Fruit fly (Drosophila melanogaster): Measurements from ENCODE around the gene CG9121.

Gene CG9121

DNA sequence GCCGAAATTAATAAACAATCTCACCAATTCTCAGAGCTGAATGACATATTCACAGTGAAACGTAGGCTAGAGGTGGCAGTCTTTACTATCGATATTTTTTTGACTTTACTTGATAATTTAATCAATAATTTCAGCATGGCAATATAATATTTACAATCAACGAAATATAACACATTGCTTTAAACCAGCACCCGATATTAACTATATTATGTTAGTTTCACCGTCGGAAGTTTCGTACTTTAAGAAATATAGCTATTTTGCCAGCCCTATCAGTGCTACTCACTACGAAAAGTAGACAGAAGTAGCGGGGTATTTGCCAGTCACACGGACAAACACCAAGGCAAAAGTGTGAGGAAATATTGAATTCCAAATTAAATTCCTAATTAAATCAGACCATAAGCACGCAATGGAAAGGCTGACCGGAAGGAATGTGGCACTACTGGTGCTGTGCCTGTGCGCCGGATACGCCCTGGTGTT lies 40.0 kb downstream of the CG9121 start, which contains the start of the genes CG31917, Tfb5 and SelT (continued):
- peak; percentile 39; the same call in 2 of the 3 replicates for TF ChIP-seq CG34422 (GFP tag; IDR thresholded peaks at IDR 0.05)
- no peak for TF ChIP-seq ase (GFP tag; IDR thresholded peaks at IDR 0.05)
- TF ChIP-seq CG15269 (tag; optimal IDR thresholded peaks at IDR 0.05): no peak
- no peak for TF ChIP-seq CG8478 (optimal IDR thresholded peaks at IDR 0.05)
- no peak for TF ChIP-seq CG31224 (GFP tag; IDR thresholded peaks at IDR 0.05)
- TF ChIP-seq CG2120 (GFP tag; optimal IDR thresholded peaks at IDR 0.05): peak; percentile 85
- TF ChIP-seq peb (GFP tag; IDR thresholded peaks at IDR 0.05): no peak
- TF ChIP-seq yki (optimal IDR thresholded peaks at IDR 0.05): peak; percentile 52
- TF ChIP-seq CG4404 (GFP tag; IDR thresholded peaks at IDR 0.05): no peak
- no peak for TF ChIP-seq br (optimal IDR thresholded peaks at IDR 0.05)
- peak; percentile 70 for TF ChIP-seq CG13424 (tag; optimal IDR thresholded peaks at IDR 0.05)
- peak; percentile 76 for TF ChIP-seq HmgZ (tag; optimal IDR thresholded peaks at IDR 0.05)
- TF ChIP-seq HLH4C (GFP tag; IDR thresholded peaks at IDR 0.05; ENCODE audit: partially characterized antibody): peak; percentile 65
- peak; percentile 36 for TF ChIP-seq CG8944 (GFP tag; optimal IDR thresholded peaks at IDR 0.05)
- peak; percentile 20 for TF ChIP-seq Dp (GFP tag; optimal IDR thresholded peaks at IDR 0.05)
- no peak for TF ChIP-seq D (optimal IDR thresholded peaks at IDR 0.05)
- TF ChIP-seq D (GFP tag; optimal IDR thresholded peaks at IDR 0.05): no peak
- no peak for TF ChIP-seq CG3407 (GFP tag; optimal IDR thresholded peaks at IDR 0.05)
- TF ChIP-seq CG10431 (GFP tag; optimal IDR thresholded peaks at IDR 0.05): no peak
- TF ChIP-seq Hr39 (optimal IDR thresholded peaks at IDR 0.05): no peak
- TF ChIP-seq zen (tag; optimal IDR thresholded peaks at IDR 0.05): peak; percentile 50
- TF ChIP-seq danr (GFP tag; IDR thresholded peaks at IDR 0.05): peak; percentile 34; the same call in 1 of the 2 replicates
- peak; percentile 11 for TF ChIP-seq CG12219 (GFP tag; optimal IDR thresholded peaks at IDR 0.05)
- peak; percentile 36 for TF ChIP-seq Bteb2 (GFP tag; optimal IDR thresholded peaks at IDR 0.05)
- TF ChIP-seq sens (GFP tag): peak; percentile 89
- TF ChIP-seq CG4360 (GFP tag; IDR thresholded peaks at IDR 0.05): no peak
- peak; percentile 50 for TF ChIP-seq CG15696 (tag; optimal IDR thresholded peaks at IDR 0.05)
- TF ChIP-seq Hsf (GFP tag; optimal IDR thresholded peaks at IDR 0.05): peak; percentile 73
- TF ChIP-seq CG10979 (tag; optimal IDR thresholded peaks at IDR 0.05): peak; percentile 39
- TF ChIP-seq pb (GFP tag; optimal IDR thresholded peaks at IDR 0.05): no peak
- no peak for TF ChIP-seq CG6854 (GFP tag; optimal IDR thresholded peaks at IDR 0.05)
- TF ChIP-seq CG4424 (GFP tag; optimal IDR thresholded peaks at IDR 0.05): peak; percentile 52
- peak; percentile 30 for TF ChIP-seq CG9797 (GFP tag; optimal IDR thresholded peaks at IDR 0.05)
- TF ChIP-seq CG18011 (GFP tag; optimal IDR thresholded peaks at IDR 0.05): no peak
- TF ChIP-seq insv (GFP tag; optimal IDR thresholded peaks at IDR 0.05): peak in 1 of 2 experiments; percentile 44
- TF ChIP-seq Hmx (GFP tag; optimal IDR thresholded peaks at IDR 0.05): no peak
- no peak for TF ChIP-seq CTCF (GFP tag; optimal IDR thresholded peaks at IDR 0.05)
- TF ChIP-seq sisA (GFP tag; IDR thresholded peaks at IDR 0.05): peak; percentile 59; the same call in 1 of the 2 replicates
- peak; percentile 89 for TF ChIP-seq BEAF-32 (GFP tag; optimal IDR thresholded peaks at IDR 0.05)
- no peak for TF ChIP-seq chinmo (GFP tag; IDR thresholded peaks at IDR 0.05; ENCODE audit: partially characterized antibody)
- no peak for TF ChIP-seq B-H1 (GFP tag; IDR thresholded peaks at IDR 0.05)
- peak; percentile 71 for TF ChIP-seq CHES-1-like (GFP tag; optimal IDR thresholded peaks at IDR 0.05)
- peak; percentile 65 for TF ChIP-seq CG33213 (GFP tag; optimal IDR thresholded peaks at IDR 0.05)
- peak; percentile 80 for TF ChIP-seq knrl (GFP tag; IDR thresholded peaks at IDR 0.05; ENCODE audit: partially characterized antibody)
- peak; percentile 51 for TF ChIP-seq tin (GFP tag; optimal IDR thresholded peaks at IDR 0.05)
- TF ChIP-seq CG8089 (GFP tag; optimal IDR thresholded peaks at IDR 0.05): no peak
- peak; percentile 75 for TF ChIP-seq CG1603 (tag; optimal IDR thresholded peaks at IDR 0.05)
- TF ChIP-seq CG14014 (GFP tag; IDR thresholded peaks at IDR 0.05): no peak
- no peak for TF ChIP-seq CG2678 (tag; optimal IDR thresholded peaks at IDR 0.05)
- peak; percentile 43; the same call in 1 of the 3 replicates for TF ChIP-seq tgo (GFP tag; IDR thresholded peaks at IDR 0.05)
- TF ChIP-seq row (GFP tag; IDR thresholded peaks at IDR 0.05): peak; percentile 95
- TF ChIP-seq Mes4 (GFP tag; optimal IDR thresholded peaks at IDR 0.05): no peak
- TF ChIP-seq mirr (GFP tag; optimal IDR thresholded peaks at IDR 0.05): no peak
- TF ChIP-seq ci (GFP tag; IDR thresholded peaks at IDR 0.05): no peak

Data from whole organism, embryonic.